Worm (Caenorhabditis elegans) whole organism, L3 larva: ENCODE measurements around the gene srw-130.

Source experiments
- R02D3.7 ChIP-seq: fragments of 150-350 bp; optimal IDR thresholded peaks from 2 replicates; lab custom pipeline; 2014; ENCODE audit warnings: missing biosample characterization, missing genetic modification characterization
- ZK546.5 ChIP-seq: sonication (generic microtip); optimal IDR thresholded peaks from 2 replicates; lab custom pipeline; 2017; ENCODE audit warnings: missing biosample characterization, missing genetic modification characterization
- aly-2 ChIP-seq: fragments of 150-350 bp; optimal IDR thresholded peaks from 2 replicates; lab custom pipeline; 2014; ENCODE audit warnings: missing biosample characterization, missing genetic modification characterization
- ama-1 ChIP-seq: fragments of 150-350 bp; optimal IDR thresholded peaks from 2 replicates; lab custom pipeline; 2018
- ceh-16 ChIP-seq: sonication (generic microtip); optimal IDR thresholded peaks from 2 replicates; lab custom pipeline; 2017; ENCODE audit warnings: missing biosample characterization, missing genetic modification characterization
- ceh-28 ChIP-seq: fragments of 150-350 bp; optimal IDR thresholded peaks from 2 replicates; lab custom pipeline; 2014; ENCODE audit warnings: missing biosample characterization, missing genetic modification reagents, missing genetic modification characterization
- ceh-9 ChIP-seq: sonication (generic microtip); optimal IDR thresholded peaks from 2 replicates; lab custom pipeline; 2018; ENCODE audit warnings: missing biosample characterization, missing genetic modification characterization
- egl-27 ChIP-seq: sonication (generic microtip); optimal IDR thresholded peaks from 4 replicates; lab custom pipeline; 2017; ENCODE audit warnings: missing biosample characterization, missing genetic modification reagents, missing genetic modification characterization
- elt-2 ChIP-seq: sonication (generic microtip); optimal IDR thresholded peaks from 2 replicates; lab custom pipeline; 2016; ENCODE audit warnings: missing genetic modification reagents, mild to moderate bottlenecking, missing genetic modification characterization, missing compliant biosample characterization
- elt-3 ChIP-seq, 3 experiments: fragments of 150-350 bp in 1 of 3; sonication (generic microtip) in 2 of 3; optimal IDR thresholded peaks; 2 replicates in 2 of 3; 4 replicates in 1 of 3; lab custom pipeline; 2014 to 2017; ENCODE audit warnings: missing biosample characterization in 3 of 3, missing genetic modification characterization in 3 of 3
- eor-1 ChIP-seq, 2 experiments: fragments of 150-350 bp; optimal IDR thresholded peaks; 2 replicates each; lab custom pipeline; 2014 to 2018; ENCODE audit warnings: missing biosample characterization in 2 of 2, missing genetic modification characterization in 2 of 2
- fkh-10 ChIP-seq: sonication (generic microtip); optimal IDR thresholded peaks from 2 replicates; lab custom pipeline; 2017; ENCODE audit warnings: missing biosample characterization, missing genetic modification reagents, missing genetic modification characterization
- fos-1 ChIP-seq: fragments of 150-350 bp; optimal IDR thresholded peaks from 2 replicates; lab custom pipeline; 2014; ENCODE audit warnings: missing biosample characterization, missing genetic modification characterization
- jun-1 ChIP-seq: fragments of 150-350 bp; optimal IDR thresholded peaks from 2 replicates; lab custom pipeline; 2014; ENCODE audit warnings: missing biosample characterization, missing genetic modification reagents, missing genetic modification characterization
- lin-15B ChIP-seq: fragments of 150-350 bp; optimal IDR thresholded peaks from 2 replicates; lab custom pipeline; 2014; ENCODE audit warnings: missing biosample characterization, missing genetic modification characterization
- lsy-12 ChIP-seq: sonication (generic microtip); optimal IDR thresholded peaks from 2 replicates; lab custom pipeline; 2016; ENCODE audit warnings: mild to moderate bottlenecking, missing genetic modification characterization, missing compliant biosample characterization
- mml-1 ChIP-seq: fragments of 150-350 bp; sonication (generic microtip); optimal IDR thresholded peaks from 3 replicates; lab custom pipeline; 2014; ENCODE audit warnings: missing biosample characterization, missing genetic modification characterization
- nfya-1 ChIP-seq: sonication (generic microtip); optimal IDR thresholded peaks from 2 replicates; lab custom pipeline; 2017; ENCODE audit warnings: missing genetic modification characterization, mild to moderate bottlenecking, missing compliant biosample characterization, antibody characterized with exemption, moderate library complexity; ENCODE audit not compliant: insufficient read depth
- nhr-23 ChIP-seq: fragments of 150-350 bp; optimal IDR thresholded peaks from 2 replicates; lab custom pipeline; 2014; ENCODE audit warnings: missing biosample characterization, missing genetic modification reagents, missing genetic modification characterization
- nhr-237 ChIP-seq: fragments of 150-350 bp; optimal IDR thresholded peaks from 2 replicates; lab custom pipeline; 2014; ENCODE audit warnings: missing biosample characterization, missing genetic modification characterization
- nhr-25 ChIP-seq: sonication (generic microtip); optimal IDR thresholded peaks from 2 replicates; lab custom pipeline; 2017; ENCODE audit warnings: missing biosample characterization, missing genetic modification characterization
- nhr-28 ChIP-seq: fragments of 150-350 bp; optimal IDR thresholded peaks from 2 replicates; lab custom pipeline; 2014; ENCODE audit warnings: missing biosample characterization, missing genetic modification characterization
- nhr-67 ChIP-seq: fragments of 150-350 bp; optimal IDR thresholded peaks from 2 replicates; lab custom pipeline; 2014; ENCODE audit warnings: missing biosample characterization, missing genetic modification characterization
- pqm-1 ChIP-seq: fragments of 150-350 bp; optimal IDR thresholded peaks from 2 replicates; lab custom pipeline; 2017; ENCODE audit warnings: missing biosample characterization, missing genetic modification characterization, inconsistent platforms
- sea-2 ChIP-seq: fragments of 150-350 bp; sonication (generic microtip); optimal IDR thresholded peaks from 4 replicates; lab custom pipeline; 2014; ENCODE audit warnings: missing biosample characterization, missing genetic modification reagents, missing genetic modification characterization
- unc-39 ChIP-seq: sonication (generic microtip); optimal IDR thresholded peaks from 4 replicates; lab custom pipeline; 2017; ENCODE audit warnings: missing biosample characterization, missing genetic modification characterization
- zag-1 ChIP-seq: fragments of 150-350 bp; optimal IDR thresholded peaks from 2 replicates; lab custom pipeline; 2014; ENCODE audit warnings: missing biosample characterization, missing genetic modification characterization
- ztf-11 ChIP-seq: fragments of 150-350 bp; optimal IDR thresholded peaks from 2 replicates; lab custom pipeline; 2014; ENCODE audit warnings: missing biosample characterization, missing genetic modification characterization

The srw-130 gene

DNA sequence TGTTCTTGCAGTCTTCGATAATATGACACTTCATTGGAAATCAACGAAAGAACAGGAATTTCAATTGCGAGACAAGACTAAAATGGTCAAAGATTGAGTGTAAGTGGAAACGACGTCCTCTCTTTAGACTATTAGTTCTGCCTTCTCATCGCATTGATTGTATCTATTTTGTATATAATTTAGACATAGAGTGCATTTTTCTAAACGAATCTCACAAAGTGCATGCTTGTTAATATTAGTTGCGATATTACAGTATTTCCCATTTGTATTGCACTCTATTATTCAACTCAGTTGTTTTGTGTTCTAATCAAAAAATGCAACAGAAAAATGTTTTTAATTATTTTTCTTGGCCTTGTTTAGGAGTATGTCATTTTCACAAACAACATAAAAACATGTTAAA, 10.4 kb downstream of the srw-130 start, which contains the start of gene nhr-93:
Gene nhr-93 (minus strand): TSS at position 101 of the 400 bp plus-strand sequence.
- TF ChIP-seq lin-15B (tag; lab: Kevin White, UChicago) = no peak
- no peak for TF ChIP-seq unc-39
- no peak for TF ChIP-seq jun-1
- TF ChIP-seq aly-2 (tag; lab: Kevin White, UChicago) = no peak
- no peak for TF ChIP-seq elt-2 (tag; lab: Kevin White, UChicago)
- TF ChIP-seq nhr-28 (tag; lab: Kevin White, UChicago) = no peak
- no peak for TF ChIP-seq ama-1 (lab: Kevin White, UChicago)
- no peak for TF ChIP-seq nhr-23 (tag; lab: Kevin White, UChicago)
- TF ChIP-seq sea-2 = no peak

ce11 chrV:3535260-3535659, 13.4 kb downstream of the srw-130 start, which contains the start of gene nhr-221:
Gene nhr-221, minus strand, starts transcription at chrV:3535360.
- TF ChIP-seq nfya-1 (tag; lab: Kevin White, UChicago) (no peak), fos-1 (tag; lab: Kevin White, UChicago) (no peak), ztf-11 (tag; lab: Kevin White, UChicago) (no peak)

DNA sequence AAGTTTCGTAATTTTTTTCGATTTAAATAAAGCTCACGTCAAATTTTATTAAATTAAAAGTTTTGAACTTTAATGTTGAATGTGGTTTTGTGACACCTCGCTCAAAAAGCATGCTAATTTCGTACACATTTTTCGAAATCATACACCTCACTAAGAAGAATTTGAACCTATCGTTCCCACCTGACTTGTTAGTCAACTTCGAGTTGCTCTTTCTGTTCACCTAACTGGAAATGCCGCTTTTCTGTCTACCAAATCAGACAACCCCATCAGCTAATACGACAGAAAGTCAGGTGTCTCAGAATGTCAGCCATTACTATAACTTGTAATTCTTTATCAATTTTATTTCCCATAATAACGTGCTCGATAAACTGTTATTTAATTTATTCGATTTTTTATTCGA, 18.3 kb downstream of the srw-130 start, which contains the start of gene srbc-66:
Gene srbc-66 (plus strand): TSS at position 301 of the 400 bp plus-strand sequence.
- TF ChIP-seq fkh-10 (GFP tag; lab: Kevin White, UChicago) (no peak), mml-1 (no peak), nhr-28 (tag; lab: Kevin White, UChicago) (no peak), ceh-9 (no peak), nhr-67 (tag; lab: Kevin White, UChicago) (no peak), aly-2 (tag; lab: Kevin White, UChicago) (no peak)

DNA sequence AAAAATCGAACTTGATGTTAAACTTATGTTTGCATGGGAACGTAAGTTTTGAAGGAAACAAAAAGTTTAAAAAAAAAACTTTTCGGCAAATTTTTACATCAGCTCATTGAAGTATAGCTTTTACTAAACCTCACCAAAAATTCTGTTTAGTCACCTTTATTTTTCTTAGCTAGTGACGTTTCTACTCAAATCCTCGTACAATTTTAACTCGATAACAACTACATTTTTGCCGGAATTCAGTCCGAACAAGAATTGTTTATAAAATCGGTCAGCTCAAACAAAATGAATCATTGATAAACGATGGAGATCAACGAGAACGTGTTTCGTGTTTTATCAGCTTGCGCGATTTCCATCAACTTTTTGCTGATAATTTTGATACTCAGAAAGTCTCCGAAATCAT, 21.8 kb downstream of the srw-130 start, which contains the start of gene str-260:
Gene str-260 (plus strand): TSS at position 301 of the 400 bp plus-strand sequence.
- TF ChIP-seq elt-3 (tag; optimal IDR thresholded peaks at IDR 0.05; lab: Kevin White, UChicago) = no peak
- TF ChIP-seq ama-1 (lab: Kevin White, UChicago) = no peak
- no peak for TF ChIP-seq jun-1
- TF ChIP-seq eor-1 (tag; optimal IDR thresholded peaks at IDR 0.05; lab: Kevin White, UChicago) = no peak
- no peak for TF ChIP-seq nhr-67 (tag; lab: Kevin White, UChicago)
- TF ChIP-seq fos-1 (tag; lab: Kevin White, UChicago) = no peak
- no peak for TF ChIP-seq nhr-237 (tag; lab: Kevin White, UChicago)

DNA sequence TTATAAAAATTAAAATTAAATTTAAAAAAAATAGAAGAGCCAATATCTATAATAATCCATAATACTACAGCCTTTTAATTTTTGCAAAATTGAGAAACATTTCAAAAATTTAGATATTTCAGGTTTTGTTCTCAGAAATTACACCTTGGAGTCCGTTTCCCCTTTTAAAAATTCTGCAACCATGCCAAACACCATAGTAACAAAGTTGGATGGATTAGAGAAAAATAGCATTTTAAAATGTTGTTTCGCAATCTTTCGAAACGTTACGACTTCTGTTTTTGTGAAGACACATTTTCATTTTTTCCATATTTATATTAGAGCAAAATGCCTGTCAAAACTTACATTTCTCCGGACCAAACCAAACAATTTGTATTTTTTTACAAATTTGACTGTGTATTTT, 23.7 kb downstream of the srw-130 start, which contains the start of gene T24A6.7:
Gene T24A6.7 (plus strand): TSS at position 301 of the 400 bp plus-strand sequence.
- TF ChIP-seq lin-15B (tag; lab: Kevin White, UChicago) = no peak

ce11 chrV:3523262-3523661, 25.4 kb downstream of the srw-130 start, which contains the start of gene irg-1:
Gene irg-1, plus strand, starts transcription at chrV:3523587.
- TF ChIP-seq unc-39 = no peak
- no peak for TF ChIP-seq ceh-28 (tag; lab: Kevin White, UChicago)
- peak; percentile 37 for TF ChIP-seq pqm-1 (tag; lab: Kevin White, UChicago)
- TF ChIP-seq, all 47 proteins: peak for 1

DNA sequence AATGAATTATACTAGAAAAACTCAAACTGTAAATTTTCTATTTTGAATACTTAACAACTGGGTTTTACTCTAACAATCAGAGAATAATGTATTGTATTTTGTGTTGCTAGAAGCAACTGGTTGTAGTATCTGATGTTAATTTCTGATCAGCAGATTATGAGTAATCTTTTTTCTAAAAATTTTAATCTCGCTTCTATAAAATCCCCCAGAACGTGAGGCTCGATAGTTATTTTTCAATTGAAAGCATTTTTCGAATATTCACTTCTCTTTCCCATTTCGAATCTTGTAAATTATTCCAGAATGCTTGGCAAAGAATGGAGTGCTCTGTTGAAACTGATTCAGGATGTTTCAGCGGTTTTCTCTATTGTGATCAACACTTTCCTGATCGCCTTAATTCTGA, 30.8 kb downstream of the srw-130 start, which contains the start of gene str-227:
Gene str-227 (plus strand): TSS at position 301 of the 400 bp plus-strand sequence.
- no peak for TF ChIP-seq ceh-16 (tag; lab: Kevin White, UChicago)
- no peak for TF ChIP-seq R02D3.7 (tag; lab: Kevin White, UChicago)
- no peak for TF ChIP-seq lsy-12 (tag; lab: Kevin White, UChicago)
- no peak for TF ChIP-seq nhr-25 (tag; lab: Kevin White, UChicago)
- TF ChIP-seq jun-1 = no peak
- no peak for TF ChIP-seq zag-1 (tag; lab: Kevin White, UChicago)
- no peak for TF ChIP-seq ama-1 (lab: Kevin White, UChicago)
- TF ChIP-seq fos-1 (tag; lab: Kevin White, UChicago) = no peak
- no peak for TF ChIP-seq nhr-237 (tag; lab: Kevin White, UChicago)
- TF ChIP-seq ztf-11 (tag; lab: Kevin White, UChicago) = no peak
- TF ChIP-seq nfya-1 (tag; lab: Kevin White, UChicago) = no peak
- TF ChIP-seq nhr-23 (tag; lab: Kevin White, UChicago) = no peak
- TF ChIP-seq egl-27 (tag; lab: Kevin White, UChicago) = no peak
- TF ChIP-seq ZK546.5 (tag; lab: Kevin White, UChicago) = no peak
